Fruit fly (Drosophila melanogaster) whole organism, wandering third instar larva: ENCODE measurements around the gene Coa8.

ENCODE experiments used
- Abd-B ChIP-seq: fragments of >200 bp; optimal IDR thresholded peaks from 2 replicates; lab custom pipeline; 2017; ENCODE audit warnings: missing biosample characterization, missing genetic modification characterization
- CG32264 ChIP-seq: fragments of 200-800 bp; sonication (Bioruptor generic); optimal IDR thresholded peaks from 2 replicates; lab custom pipeline; 2016; ENCODE audit warnings: missing biosample characterization, missing genetic modification characterization
- CG9705 ChIP-seq: fragments of 200-800 bp; sonication (Bioruptor generic); optimal IDR thresholded peaks from 2 replicates; lab custom pipeline; 2018; ENCODE audit warnings: missing biosample characterization, mild to moderate bottlenecking, missing genetic modification characterization
- CrebA ChIP-seq: fragments of 200-800 bp; sonication (Bioruptor generic); optimal IDR thresholded peaks from 2 replicates; lab custom pipeline; 2016; ENCODE audit warnings: missing biosample characterization, mild to moderate bottlenecking, missing genetic modification characterization, borderline replicate concordance
- Dfd ChIP-seq: fragments of >200 bp; optimal IDR thresholded peaks from 2 replicates; lab custom pipeline; 2017; ENCODE audit warnings: missing biosample characterization, missing genetic modification characterization
- Dif ChIP-seq: fragments of 200-275, 200-300 bp; sonication (Bioruptor generic); optimal IDR thresholded peaks from 2 replicates; lab custom pipeline; 2018; ENCODE audit warnings: missing biosample characterization, missing genetic modification characterization; ENCODE audit not compliant: partially characterized antibody
- GATAd ChIP-seq: sonication (Bioruptor generic); optimal IDR thresholded peaks from 2 replicates; lab custom pipeline; 2016; ENCODE audit warnings: missing biosample characterization, missing genetic modification characterization
- HLH106 ChIP-seq: fragments of 200-800 bp; optimal IDR thresholded peaks from 3 replicates; lab custom pipeline; 2019; ENCODE audit warnings: missing biosample characterization, mild to moderate bottlenecking, missing genetic modification characterization, moderate library complexity
- Hnf4 ChIP-seq: fragments of 200-800 bp; sonication (Bioruptor generic); optimal IDR thresholded peaks from 2 replicates; lab custom pipeline; 2016; ENCODE audit warnings: missing biosample characterization, mild to moderate bottlenecking, missing genetic modification characterization
- Hr78 ChIP-seq: fragments of >200 bp; optimal IDR thresholded peaks from 2 replicates; lab custom pipeline; 2017; ENCODE audit warnings: missing biosample characterization, missing genetic modification characterization
- Hr83 ChIP-seq: fragments of 200-300 bp; sonication (Bioruptor generic); optimal IDR thresholded peaks from 2 replicates; lab custom pipeline; 2016; ENCODE audit warnings: missing biosample characterization, mild to moderate bottlenecking, missing genetic modification characterization, moderate library complexity; ENCODE audit not compliant: poor library complexity, severe bottlenecking
- Jra ChIP-seq: sonication (Bioruptor generic); optimal IDR thresholded peaks from 2 replicates; lab custom pipeline; 2016; ENCODE audit warnings: missing biosample characterization, missing genetic modification characterization
- Mio ChIP-seq: sonication (Bioruptor generic); optimal IDR thresholded peaks from 2 replicates; lab custom pipeline; 2016; ENCODE audit warnings: missing biosample characterization, missing genetic modification characterization
- Myc ChIP-seq: fragments of >200 bp; optimal IDR thresholded peaks from 2 replicates; lab custom pipeline; 2017
- N ChIP-seq: fragments of >200 bp; optimal IDR thresholded peaks from 2 replicates; lab custom pipeline; 2018; ENCODE audit warnings: missing biosample characterization, missing external identifiers, missing genetic modification characterization
- OdsH ChIP-seq: fragments of 200-800 bp; sonication (Bioruptor generic); optimal IDR thresholded peaks from 2 replicates; lab custom pipeline; 2016; ENCODE audit warnings: missing biosample characterization, mild to moderate bottlenecking, missing genetic modification characterization
- Rel ChIP-seq, 2 experiments: fragments of 200-800 bp; sonication (Bioruptor generic) in 1 of 2; optimal IDR thresholded peaks; 2 replicates in 1 of 2; 3 replicates in 1 of 2; lab custom pipeline; 2016 to 2019; ENCODE audit warnings: mild to moderate bottlenecking in 2 of 2, missing biosample characterization in 2 of 2, missing genetic modification characterization in 2 of 2, moderate library complexity in 1 of 2
- Sp1 ChIP-seq: fragments of 200-800 bp; sonication (Bioruptor generic); optimal IDR thresholded peaks from 3 replicates; lab custom pipeline; 2019; ENCODE audit warnings: missing biosample characterization, mild to moderate bottlenecking, missing genetic modification characterization, moderate library complexity
- Vsx2 ChIP-seq: fragments of 200-300, 225-300 bp; sonication (Bioruptor generic); optimal IDR thresholded peaks from 2 replicates; lab custom pipeline; 2018; ENCODE audit warnings: missing biosample characterization, missing genetic modification characterization; ENCODE audit not compliant: partially characterized antibody
- br ChIP-seq: fragments of 200-800 bp; sonication (Bioruptor generic); optimal IDR thresholded peaks from 2 replicates; lab custom pipeline; 2016; ENCODE audit warnings: missing biosample characterization, missing genetic modification characterization
- brk ChIP-seq: fragments of 200-800 bp; sonication (Bioruptor generic); optimal IDR thresholded peaks from 2 replicates; lab custom pipeline; 2016; ENCODE audit warnings: missing biosample characterization, mild to moderate bottlenecking, missing genetic modification characterization
- dl ChIP-seq, 2 experiments: fragments of 175-275, 200-275 bp in 1 of 2; fragments of 200-275 bp in 1 of 2; sonication (Bioruptor generic); optimal IDR thresholded peaks; lab custom pipeline; 2018; ENCODE audit warnings: mild to moderate bottlenecking in 2 of 2, missing biosample characterization in 2 of 2, missing genetic modification characterization in 2 of 2, moderate library complexity in 2 of 2; ENCODE audit not compliant: partially characterized antibody in 2 of 2, insufficient read depth in 1 of 2
- dmrt93B ChIP-seq: fragments of 200-800 bp; sonication (Bioruptor generic); optimal IDR thresholded peaks from 2 replicates; lab custom pipeline; 2018; ENCODE audit warnings: missing biosample characterization, mild to moderate bottlenecking, missing genetic modification characterization
- dsf ChIP-seq: sonication (Bioruptor generic); optimal IDR thresholded peaks from 2 replicates; lab custom pipeline; 2016; ENCODE audit warnings: missing biosample characterization, missing genetic modification characterization, borderline replicate concordance
- ey ChIP-seq: fragments of 200-800 bp; sonication (Bioruptor generic); optimal IDR thresholded peaks from 2 replicates; lab custom pipeline; 2016; ENCODE audit warnings: missing biosample characterization, missing genetic modification characterization
- foxo ChIP-seq, 2 experiments: fragments of 200-800 bp; sonication (Bioruptor generic); optimal IDR thresholded peaks; 2 replicates in 1 of 2; 3 replicates in 1 of 2; lab custom pipeline; 2016 to 2017; ENCODE audit warnings: missing biosample characterization in 2 of 2, missing genetic modification characterization in 2 of 2
- fru ChIP-seq: fragments of 200-800 bp; sonication (Bioruptor generic); optimal IDR thresholded peaks from 3 replicates; lab custom pipeline; 2016; ENCODE audit warnings: missing biosample characterization, mild to moderate bottlenecking, missing genetic modification characterization
- h ChIP-seq: fragments of 200-800 bp; sonication (Bioruptor generic); optimal IDR thresholded peaks from 3 replicates; lab custom pipeline; 2016; ENCODE audit warnings: missing biosample characterization, mild to moderate bottlenecking, missing genetic modification characterization
- jim ChIP-seq: fragments of 175-275, 200-325 bp; sonication (Bioruptor generic); optimal IDR thresholded peaks from 2 replicates; lab custom pipeline; 2016; ENCODE audit warnings: missing biosample characterization, mild to moderate bottlenecking, missing genetic modification characterization
- lola ChIP-seq: fragments of >200 bp; optimal IDR thresholded peaks from 2 replicates; lab custom pipeline; 2017; ENCODE audit warnings: missing biosample characterization, missing genetic modification characterization
- pan ChIP-seq: fragments of >200 bp; optimal IDR thresholded peaks from 2 replicates; lab custom pipeline; 2017
- psq ChIP-seq: fragments of 200-800 bp; sonication (Bioruptor generic); optimal IDR thresholded peaks from 3 replicates; lab custom pipeline; 2017; ENCODE audit warnings: missing biosample characterization, mild to moderate bottlenecking, missing genetic modification characterization, moderate library complexity
- rgr ChIP-seq: fragments of 200-800 bp; sonication (Bioruptor generic); optimal IDR thresholded peaks from 3 replicates; lab custom pipeline; 2016; ENCODE audit warnings: missing biosample characterization, mild to moderate bottlenecking, missing genetic modification characterization
- sage ChIP-seq: fragments of 200-800 bp; sonication (Bioruptor generic); optimal IDR thresholded peaks from 2 replicates; lab custom pipeline; 2016; ENCODE audit warnings: missing biosample characterization, mild to moderate bottlenecking, missing genetic modification characterization
- sv ChIP-seq: fragments of 200-800 bp; sonication (Bioruptor generic); optimal IDR thresholded peaks from 3 replicates; lab custom pipeline; 2016; ENCODE audit warnings: missing biosample characterization, missing genetic modification characterization
- tai ChIP-seq: sonication (Bioruptor generic); optimal IDR thresholded peaks from 2 replicates; lab custom pipeline; 2016; ENCODE audit warnings: missing biosample characterization, missing genetic modification characterization
- usp ChIP-seq: fragments of >200 bp; optimal IDR thresholded peaks from 2 replicates; lab custom pipeline; 2017; ENCODE audit warnings: missing biosample characterization, missing genetic modification characterization
- woc ChIP-seq: sonication (Bioruptor generic); optimal IDR thresholded peaks from 2 replicates; lab custom pipeline; 2016; ENCODE audit warnings: missing biosample characterization, mild to moderate bottlenecking, missing genetic modification characterization

The Coa8 gene

dm6 chrX:1856605-1857004 is 23.5 kb upstream of the Coa8 start:
- TF ChIP-seq foxo (GFP tag; optimal IDR thresholded peaks at IDR 0.05; lab: Kevin White, UChicago) (no peak), OdsH (no peak), Hnf4 (no peak), pan (lab: Kevin White, UChicago) (no peak)

- TF ChIP-seq psq: peak; percentile 36
- TF ChIP-seq dsf: no peak
- peak; percentile 57 for TF ChIP-seq HLH106 (tag; lab: Kevin White, UChicago)
- TF ChIP-seq sv (GFP tag; lab: Kevin White, UChicago): no peak
- peak; percentile 51 for TF ChIP-seq Sp1 (GFP tag; lab: Kevin White, UChicago)
- TF ChIP-seq woc: peak; percentile 68
- TF ChIP-seq Jra: peak; percentile 34
- peak; percentile 58 for TF ChIP-seq Hnf4
- peak; percentile 1 for TF ChIP-seq Hr83 (GFP tag; lab: Kevin White, UChicago)
- peak in 1 of 2 experiments; percentile 50 for TF ChIP-seq foxo (GFP tag; optimal IDR thresholded peaks at IDR 0.05; lab: Kevin White, UChicago)
- TF ChIP-seq Abd-B (GFP tag; lab: Kevin White, UChicago): no peak
- peak; percentile 19 for TF ChIP-seq br
- TF ChIP-seq fru (GFP tag; lab: Kevin White, UChicago): peak; percentile 54
- TF ChIP-seq Rel (GFP tag; optimal IDR thresholded peaks at IDR 0.05; lab: Kevin White, UChicago): no peak
- peak; percentile 43 for TF ChIP-seq Rel (tag; optimal IDR thresholded peaks at IDR 0.05; lab: Kevin White, UChicago)
- TF ChIP-seq rgr: peak; percentile 39
- TF ChIP-seq ey: peak; percentile 35
- TF ChIP-seq N (GFP tag; lab: Kevin White, UChicago): no peak
- TF ChIP-seq h (GFP tag; lab: Kevin White, UChicago): peak; percentile 54
Measured at dm6 chrX:1858867-1859266, 21.2 kb upstream of the Coa8 start, which contains the start of gene Lamtor5. Gene Lamtor5, minus strand, starts transcription at chrX:1858971.

DNA sequence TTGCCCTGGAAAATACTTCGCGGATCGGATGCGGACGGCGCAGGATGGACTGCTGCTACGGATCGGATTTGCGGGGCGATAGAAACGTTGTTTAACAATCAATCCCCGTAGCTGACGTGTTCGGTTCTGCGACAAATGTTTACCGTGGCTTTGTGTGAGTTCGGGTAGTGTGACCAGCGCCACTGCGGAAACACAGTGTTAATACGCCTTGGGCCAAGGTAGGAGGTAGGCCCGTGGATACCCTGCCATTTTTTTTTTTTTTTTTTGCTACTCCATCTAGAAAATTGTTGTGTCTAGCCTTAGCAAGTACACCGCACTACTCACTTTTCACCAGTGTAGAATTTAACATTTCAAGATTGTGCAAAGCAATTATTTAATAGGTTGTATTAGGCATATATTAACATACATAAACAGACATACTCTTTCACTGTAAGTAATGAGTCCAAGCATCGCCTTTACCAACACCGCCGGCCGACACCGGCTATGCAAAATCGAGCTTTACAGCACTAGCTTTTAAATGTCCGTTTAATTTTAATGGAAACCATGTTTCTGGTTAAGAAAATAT is 18.4 kb upstream of the Coa8 start, which contains the start of gene deltaCOP:
TSS of gene deltaCOP (minus strand) at position 171 of the 565 bp plus-strand sequence.
- TF ChIP-seq CrebA (no peak), h (GFP tag; lab: Kevin White, UChicago) (peak; percentile 93), Jra (no peak), br (peak; percentile 89), fru (GFP tag; lab: Kevin White, UChicago) (no peak), Dfd (GFP tag; lab: Kevin White, UChicago) (no peak), tai (no peak), N (GFP tag; lab: Kevin White, UChicago) (no peak), usp (GFP tag; lab: Kevin White, UChicago) (no peak), psq (peak; percentile 82), Sp1 (GFP tag; lab: Kevin White, UChicago) (peak; percentile 72), HLH106 (tag; lab: Kevin White, UChicago) (peak; percentile 81), dl (GFP tag; optimal IDR thresholded peaks at IDR 0.05; lab: Kevin White, UChicago; ENCODE audit: insufficient read depth in 1 of 2, partially characterized antibody in 2 of 2) (no peak), GATAd (no peak), dmrt93B (GFP tag; lab: Kevin White, UChicago) (no peak), CG32264 (GFP tag; lab: Kevin White, UChicago) (peak; percentile 53), woc (peak; percentile 97), Mio (GFP tag; lab: Kevin White, UChicago) (peak; percentile 39), Vsx2 (GFP tag; lab: Kevin White, UChicago) (no peak), pan (lab: Kevin White, UChicago) (no peak), foxo (GFP tag; optimal IDR thresholded peaks at IDR 0.05; lab: Kevin White, UChicago) (peak; percentile 19 to 92), rgr (peak; percentile 91), lola (GFP tag; lab: Kevin White, UChicago) (no peak), Hr83 (GFP tag; lab: Kevin White, UChicago) (peak; percentile 56), Myc (lab: Kevin White, UChicago) (peak; percentile 40), ey (peak; percentile 91), Hnf4 (no peak), brk (GFP tag; lab: Kevin White, UChicago) (no peak), jim (GFP tag; lab: Kevin White, UChicago) (no peak), sv (GFP tag; lab: Kevin White, UChicago) (peak; percentile 79), Hr78 (GFP tag; lab: Kevin White, UChicago) (no peak), sage (GFP tag; lab: Kevin White, UChicago) (no peak), Abd-B (GFP tag; lab: Kevin White, UChicago) (no peak), dsf (no peak), CG9705 (peak; percentile 51), Dif (no peak), Rel (GFP tag; optimal IDR thresholded peaks at IDR 0.05; lab: Kevin White, UChicago) (no peak), Rel (tag; optimal IDR thresholded peaks at IDR 0.05; lab: Kevin White, UChicago) (peak; percentile 65), OdsH (peak; percentile 87)
- TF ChIP-seq, all 38 proteins: peak for 17
